Worm (Caenorhabditis elegans) whole organism, L3 larva: ENCODE measurements around the gene tftc-5.

Source experiments
- elt-1 ChIP-seq: fragments of 150-350 bp; optimal IDR thresholded peaks from 2 replicates; lab custom pipeline; 2014; ENCODE audit warnings: missing biosample characterization, missing genetic modification characterization
- jun-1 ChIP-seq: fragments of 150-350 bp; optimal IDR thresholded peaks from 2 replicates; lab custom pipeline; 2014; ENCODE audit warnings: missing biosample characterization, missing genetic modification reagents, missing genetic modification characterization
- lsy-12 ChIP-seq: sonication (generic microtip); optimal IDR thresholded peaks from 2 replicates; lab custom pipeline; 2016; ENCODE audit warnings: mild to moderate bottlenecking, missing genetic modification characterization, missing compliant biosample characterization
- mml-1 ChIP-seq: fragments of 150-350 bp; sonication (generic microtip); optimal IDR thresholded peaks from 3 replicates; lab custom pipeline; 2014; ENCODE audit warnings: missing biosample characterization, missing genetic modification characterization
- nhr-11 ChIP-seq: fragments of 150-350 bp; optimal IDR thresholded peaks from 2 replicates; lab custom pipeline; 2014; ENCODE audit warnings: missing biosample characterization, missing genetic modification characterization
- nhr-28 ChIP-seq: fragments of 150-350 bp; optimal IDR thresholded peaks from 2 replicates; lab custom pipeline; 2014; ENCODE audit warnings: missing biosample characterization, missing genetic modification characterization
- nhr-67 ChIP-seq: fragments of 150-350 bp; optimal IDR thresholded peaks from 2 replicates; lab custom pipeline; 2014; ENCODE audit warnings: missing biosample characterization, missing genetic modification characterization
- sea-2 ChIP-seq: fragments of 150-350 bp; sonication (generic microtip); optimal IDR thresholded peaks from 4 replicates; lab custom pipeline; 2014; ENCODE audit warnings: missing biosample characterization, missing genetic modification reagents, missing genetic modification characterization
- unc-62 ChIP-seq: fragments of 150-350 bp; sonication (generic microtip); optimal IDR thresholded peaks from 4 replicates; lab custom pipeline; 2014; ENCODE audit warnings: missing biosample characterization, missing genetic modification reagents, missing genetic modification characterization

DNA sequence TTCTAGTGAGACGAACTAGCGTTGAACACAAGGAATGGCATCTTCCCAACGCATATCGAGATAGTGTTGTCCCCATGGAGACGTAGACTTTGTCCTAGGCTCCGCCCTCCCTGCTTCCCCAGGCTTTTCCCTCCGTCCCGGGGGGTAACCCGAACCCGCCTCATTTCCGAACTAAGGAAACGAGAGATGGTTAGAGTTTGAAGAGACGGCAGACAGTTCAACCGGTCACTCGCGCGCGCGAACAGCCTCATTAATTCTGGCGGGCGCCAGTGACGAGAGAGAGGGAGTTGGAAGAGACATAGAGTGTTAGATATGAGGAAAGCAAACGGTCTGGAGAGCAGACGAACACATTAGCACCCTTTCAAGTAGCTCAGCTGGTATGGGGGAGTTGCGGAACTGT lies 15.4 kb downstream of the tftc-5 start:
- TF ChIP-seq nhr-28 (tag; lab: Kevin White, UChicago): no peak
- TF ChIP-seq mml-1 (tag; lab: Kevin White, UChicago): no peak
- no peak for TF ChIP-seq elt-1 (tag; lab: Kevin White, UChicago)
- no peak for TF ChIP-seq nhr-11 (tag; lab: Kevin White, UChicago)
- no peak for TF ChIP-seq sea-2 (GFP tag; lab: Kevin White, UChicago)
- no peak for TF ChIP-seq unc-62 (GFP tag; lab: Kevin White, UChicago)
- TF ChIP-seq lsy-12: no peak
- TF ChIP-seq nhr-67: no peak
- TF ChIP-seq jun-1 (tag; lab: Kevin White, UChicago): no peak
